Worm (Caenorhabditis elegans) whole organism, L3 larva: Measurements from ENCODE around the gene srz-25.

Source experiments
- ZK546.5 ChIP-seq: sonication (generic microtip); optimal IDR thresholded peaks from 2 replicates; lab custom pipeline; 2017; ENCODE audit warnings: missing biosample characterization, missing genetic modification characterization
- ceh-82 ChIP-seq: fragments of 150-350 bp; optimal IDR thresholded peaks from 2 replicates; lab custom pipeline; 2014; ENCODE audit warnings: missing biosample characterization, missing genetic modification characterization
- ceh-9 ChIP-seq: sonication (generic microtip); optimal IDR thresholded peaks from 2 replicates; lab custom pipeline; 2018; ENCODE audit warnings: missing biosample characterization, missing genetic modification characterization
- elt-3 ChIP-seq, 3 experiments: fragments of 150-350 bp in 1 of 3; sonication (generic microtip) in 2 of 3; optimal IDR thresholded peaks; 2 replicates in 2 of 3; 4 replicates in 1 of 3; lab custom pipeline; 2014 to 2017; ENCODE audit warnings: missing biosample characterization in 3 of 3, missing genetic modification characterization in 3 of 3
- fkh-10 ChIP-seq: sonication (generic microtip); optimal IDR thresholded peaks from 2 replicates; lab custom pipeline; 2017; ENCODE audit warnings: missing biosample characterization, missing genetic modification reagents, missing genetic modification characterization
- jun-1 ChIP-seq: fragments of 150-350 bp; optimal IDR thresholded peaks from 2 replicates; lab custom pipeline; 2014; ENCODE audit warnings: missing biosample characterization, missing genetic modification reagents, missing genetic modification characterization
- lin-15B ChIP-seq: fragments of 150-350 bp; optimal IDR thresholded peaks from 2 replicates; lab custom pipeline; 2014; ENCODE audit warnings: missing biosample characterization, missing genetic modification characterization
- mdl-1 ChIP-seq: fragments of 150-350 bp; optimal IDR thresholded peaks from 2 replicates; lab custom pipeline; 2014; ENCODE audit warnings: missing biosample characterization, missing genetic modification characterization
- nfya-1 ChIP-seq: sonication (generic microtip); optimal IDR thresholded peaks from 2 replicates; lab custom pipeline; 2017; ENCODE audit warnings: missing genetic modification characterization, mild to moderate bottlenecking, missing compliant biosample characterization, antibody characterized with exemption, moderate library complexity; ENCODE audit not compliant: insufficient read depth
- nhr-25 ChIP-seq: sonication (generic microtip); optimal IDR thresholded peaks from 2 replicates; lab custom pipeline; 2017; ENCODE audit warnings: missing biosample characterization, missing genetic modification characterization
- nhr-28 ChIP-seq: fragments of 150-350 bp; optimal IDR thresholded peaks from 2 replicates; lab custom pipeline; 2014; ENCODE audit warnings: missing biosample characterization, missing genetic modification characterization
- pqm-1 ChIP-seq: fragments of 150-350 bp; optimal IDR thresholded peaks from 2 replicates; lab custom pipeline; 2017; ENCODE audit warnings: missing biosample characterization, missing genetic modification characterization, inconsistent platforms
- ztf-11 ChIP-seq: fragments of 150-350 bp; optimal IDR thresholded peaks from 2 replicates; lab custom pipeline; 2014; ENCODE audit warnings: missing biosample characterization, missing genetic modification characterization
- ztf-4 ChIP-seq: fragments of 150-350 bp; optimal IDR thresholded peaks from 2 replicates; lab custom pipeline; 2014; ENCODE audit warnings: missing biosample characterization, missing genetic modification characterization

DNA sequence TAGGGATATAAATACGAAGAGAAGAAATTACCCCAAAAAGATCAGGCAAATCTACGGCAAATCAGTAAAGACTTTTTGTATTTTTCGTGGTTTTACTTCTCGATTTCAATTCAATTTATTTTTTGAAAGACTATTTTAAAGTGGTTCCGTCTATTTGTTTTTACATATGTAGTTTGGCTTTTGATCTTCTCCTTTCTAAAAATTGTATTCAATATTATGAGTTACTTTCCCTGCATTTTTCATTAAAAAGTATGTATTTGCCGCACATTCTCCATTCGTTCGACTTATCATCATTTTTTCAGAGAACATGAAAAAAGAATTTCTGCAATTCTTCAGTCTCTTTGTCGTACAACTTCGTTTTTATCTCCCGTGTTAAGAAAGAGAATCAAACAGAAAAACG lies 26.5 kb downstream of the srz-25 start, which contains the start of gene C38D9.2:
- TF ChIP-seq jun-1 (tag; lab: Kevin White, UChicago): no peak
- TF ChIP-seq mdl-1 (tag; lab: Kevin White, UChicago): no peak
- TF ChIP-seq ztf-11 (tag; lab: Kevin White, UChicago): no peak
- TF ChIP-seq nfya-1 (tag; lab: Kevin White, UChicago): no peak
- no peak for TF ChIP-seq fkh-10 (GFP tag; lab: Kevin White, UChicago)
- no peak for TF ChIP-seq nhr-28 (tag; lab: Kevin White, UChicago)
- no peak for TF ChIP-seq ztf-4
- TF ChIP-seq ZK546.5 (tag; lab: Kevin White, UChicago): no peak
- TF ChIP-seq elt-3 (tag; optimal IDR thresholded peaks at IDR 0.05; lab: Kevin White, UChicago): no peak
- no peak for TF ChIP-seq ceh-9
- no peak for TF ChIP-seq nhr-25
- no peak for TF ChIP-seq pqm-1 (tag; lab: Kevin White, UChicago)
- TF ChIP-seq lin-15B (tag; lab: Kevin White, UChicago): no peak
- TF ChIP-seq ceh-82 (tag; lab: Kevin White, UChicago): no peak
